Worm (Caenorhabditis elegans): Measurements from ENCODE around the gene srz-5.

Gene srz-5

ce11 chrII:3502520-3503323 is 11.8 kb downstream of the srz-5 start, which contains the start of the genes col-71 and Y49F6B.2 (continued):
- TF ChIP-seq tra-1 (GFP tag; IDR thresholded peaks at IDR 0.05) (no peak), skn-1 (tag; optimal IDR thresholded peaks at IDR 0.05) (no peak), attf-4 (tag; optimal IDR thresholded peaks at IDR 0.05) (no peak), dmd-9 (GFP tag; IDR thresholded peaks at IDR 0.05) (peak; percentile 64; the same call in 1 of the 2 replicates), nhr-237 (tag; optimal IDR thresholded peaks at IDR 0.05) (no peak), lin-29 (GFP tag; IDR thresholded peaks at IDR 0.05) (no peak), zfp-3 (GFP tag; conservative IDR thresholded peaks at IDR 0.05) (peak; percentile 42; the same call in 1 of the 2 replicates), fkh-10 (GFP tag; optimal IDR thresholded peaks at IDR 0.05) (peak; percentile 66), mxl-3 (GFP tag; optimal IDR thresholded peaks at IDR 0.05) (no peak), F44E2.7 (GFP tag; IDR thresholded peaks at IDR 0.05) (no peak), mdl-1 (tag; optimal IDR thresholded peaks at IDR 0.05) (no peak), ctbp-1 (GFP tag; IDR thresholded peaks at IDR 0.05) (0 out of 2 replicates have a peak, but pooled peaks have one; percentile 49), ceh-28 (tag; optimal IDR thresholded peaks at IDR 0.05) (no peak), nhr-28 (tag; optimal IDR thresholded peaks at IDR 0.05) (peak; percentile 19), madf-5 (GFP tag; IDR thresholded peaks at IDR 0.05) (no peak), rbr-2 (tag; optimal IDR thresholded peaks at IDR 0.05) (peak; percentile 78), aha-1 (tag) (no peak), arid-1 (GFP tag; conservative IDR thresholded peaks at IDR 0.05) (0 out of 2 replicates have a peak, but pooled peaks have one; percentile 7), spr-3 (GFP tag; optimal IDR thresholded peaks at IDR 0.05) (no peak), zip-2 (tag; optimal IDR thresholded peaks at IDR 0.05) (no peak), unc-62 (GFP tag; optimal IDR thresholded peaks at IDR 0.05 in 1 of 2) (peak in 1 of 2 experiments; percentile 97), unc-62 (tag; optimal IDR thresholded peaks at IDR 0.05) (no peak), jun-1 (tag; optimal IDR thresholded peaks at IDR 0.05) (no peak), mxl-2 (GFP tag; conservative IDR thresholded peaks at IDR 0.05) (no peak), tag-97 (GFP tag; IDR thresholded peaks at IDR 0.05) (no peak), nhr-11 (tag; optimal IDR thresholded peaks at IDR 0.05) (no peak), hmg-1.1 (GFP tag; IDR thresholded peaks at IDR 0.05) (0 out of 2 replicates have a peak, but pooled peaks have one; percentile 36), nhr-41 (GFP tag; IDR thresholded peaks at IDR 0.05) (no peak), ceh-62 (tag; optimal IDR thresholded peaks at IDR 0.05) (no peak), lin-38 (GFP tag; IDR thresholded peaks at IDR 0.05) (peak; percentile 98), zag-1 (tag; optimal IDR thresholded peaks at IDR 0.05) (no peak), snpc-1.2 (GFP tag; IDR thresholded peaks at IDR 0.05) (no peak), daf-19 (GFP tag; conservative IDR thresholded peaks at IDR 0.05) (no peak), ces-1 (GFP tag; optimal IDR thresholded peaks at IDR 0.05) (peak; percentile 95), ztf-7 (tag; optimal IDR thresholded peaks at IDR 0.05) (no peak), spr-1 (tag; optimal IDR thresholded peaks at IDR 0.05) (no peak), nhr-48 (tag; optimal IDR thresholded peaks at IDR 0.05) (no peak), php-3 (GFP tag; IDR thresholded peaks at IDR 0.05) (0 out of 2 replicates have a peak, but pooled peaks have one; percentile 30), nhr-42 (GFP tag; IDR thresholded peaks at IDR 0.05) (no peak), F26F4.8 (GFP tag; conservative IDR thresholded peaks at IDR 0.05) (no peak), set-16 (GFP tag; IDR thresholded peaks at IDR 0.05) (no peak), daf-12 (tag; optimal IDR thresholded peaks at IDR 0.05) (no peak), mep-1 (tag; optimal IDR thresholded peaks at IDR 0.05) (peak; percentile 65), unc-130 (GFP tag; optimal IDR thresholded peaks at IDR 0.05) (peak; percentile 91), cey-2 (tag; optimal IDR thresholded peaks at IDR 0.05; ENCODE audit: borderline replicate concordance, insufficient read depth) (no peak), T26A8.4 (GFP tag; IDR thresholded peaks at IDR 0.05) (no peak), fos-1 (tag; optimal IDR thresholded peaks at IDR 0.05) (no peak), gei-8 (GFP tag; optimal IDR thresholded peaks at IDR 0.05) (no peak), daf-8 (GFP tag; IDR thresholded peaks at IDR 0.05) (no peak), ZK546.5 (tag; optimal IDR thresholded peaks at IDR 0.05) (no peak), duxl-1 (tag; optimal IDR thresholded peaks at IDR 0.05; ENCODE audit: poor library complexity) (peak; percentile 67)
